Fruit fly (Drosophila melanogaster) whole organism, embryonic: ENCODE data around the gene CG16779.

Experiments
- Antp ChIP-seq: fragments of 200-800 bp; sonication (Bioruptor generic); optimal IDR thresholded peaks from 3 replicates; lab custom pipeline; 2016; ENCODE audit warnings: missing biosample characterization, missing genetic modification characterization
- CG10209 ChIP-seq: fragments of 200-800 bp; sonication (Bioruptor generic); optimal IDR thresholded peaks from 3 replicates; lab custom pipeline; 2017; ENCODE audit warnings: missing biosample characterization, mild to moderate bottlenecking, missing genetic modification characterization, missing genetic modification reagents
- CG11723 ChIP-seq: fragments of 200-800 bp; sonication (Bioruptor generic); optimal IDR thresholded peaks from 2 replicates; lab custom pipeline; 2017; ENCODE audit warnings: missing biosample characterization, mild to moderate bottlenecking, missing genetic modification characterization
- CG12236 ChIP-seq: fragments of 200-800 bp; sonication (Bioruptor generic); optimal IDR thresholded peaks from 2 replicates; lab custom pipeline; 2016; ENCODE audit warnings: missing biosample characterization, missing genetic modification characterization
- CG17612 ChIP-seq: fragments of 200-800 bp; sonication (Bioruptor generic); IDR thresholded peaks from 2 replicates; pipeline ENCODE4 v1.3.6; 2022; ENCODE audit warnings: missing biosample characterization, missing genetic modification characterization
- CG30431 ChIP-seq: fragments of 200-800 bp; sonication (Bioruptor generic); optimal IDR thresholded peaks from 2 replicates; lab custom pipeline; 2017; ENCODE audit warnings: missing biosample characterization, missing genetic modification characterization
- CG31388 ChIP-seq: fragments of 200-800 bp; sonication (Bioruptor generic); optimal IDR thresholded peaks from 2 replicates; lab custom pipeline; 2016; ENCODE audit warnings: missing biosample characterization, missing genetic modification characterization
- CG6689 ChIP-seq: fragments of 200-800 bp; sonication (Bioruptor generic); IDR thresholded peaks from 2 replicates; pipeline ENCODE4 v1.3.6; 2022; ENCODE audit warnings: missing biosample characterization, missing genetic modification characterization
- CG6854 ChIP-seq: fragments of 200-800 bp; sonication (Bioruptor generic); optimal IDR thresholded peaks from 3 replicates; lab custom pipeline; 2017; ENCODE audit warnings: missing biosample characterization, mild to moderate bottlenecking, missing genetic modification characterization
- CG7987 ChIP-seq: fragments of 200-800 bp; sonication (Bioruptor generic); optimal IDR thresholded peaks from 2 replicates; lab custom pipeline; 2018; ENCODE audit warnings: missing biosample characterization, mild to moderate bottlenecking, missing genetic modification characterization, moderate library complexity
- CG8388 ChIP-seq: fragments of 200-800 bp; sonication (Bioruptor generic); optimal IDR thresholded peaks from 2 replicates; lab custom pipeline; 2019; ENCODE audit warnings: missing biosample characterization, mild to moderate bottlenecking, missing genetic modification characterization, moderate library complexity
- CG8478 ChIP-seq: fragments of >200 bp; optimal IDR thresholded peaks from 2 replicates; lab custom pipeline; 2018
- CG8944 ChIP-seq: fragments of 200-800 bp; sonication (Bioruptor generic); optimal IDR thresholded peaks from 3 replicates; lab custom pipeline; 2016; ENCODE audit warnings: missing biosample characterization, missing genetic modification characterization
- CG9797 ChIP-seq: fragments of 200-800 bp; sonication (Bioruptor generic); optimal IDR thresholded peaks from 3 replicates; lab custom pipeline; 2018; ENCODE audit warnings: missing biosample characterization, mild to moderate bottlenecking, missing genetic modification characterization
- CG9932 ChIP-seq: fragments of 200-800 bp; sonication (Bioruptor generic); IDR thresholded peaks from 2 replicates; pipeline ENCODE4 v1.3.6; 2022; ENCODE audit warnings: missing biosample characterization, missing genetic modification characterization
- Dp ChIP-seq: fragments of 200-800 bp; sonication (Bioruptor generic); optimal IDR thresholded peaks from 2 replicates; lab custom pipeline; 2018; ENCODE audit warnings: missing biosample characterization, mild to moderate bottlenecking, missing genetic modification characterization, moderate library complexity
- Eip74EF ChIP-seq, 2 experiments: fragments of 200-800 bp in 1 of 2; fragments of >200 bp in 1 of 2; sonication (Bioruptor generic) in 1 of 2; optimal IDR thresholded peaks; 2 replicates each; lab custom pipeline; 2017 to 2019; ENCODE audit warnings: missing biosample characterization in 2 of 2, missing genetic modification characterization in 2 of 2, mild to moderate bottlenecking in 1 of 2, moderate library complexity in 1 of 2
- Fer3 ChIP-seq: fragments of 200-800 bp; sonication (Bioruptor generic); optimal IDR thresholded peaks from 2 replicates; lab custom pipeline; 2018; ENCODE audit warnings: missing biosample characterization, mild to moderate bottlenecking, missing genetic modification characterization, moderate library complexity
- Hsf ChIP-seq: fragments of 200-800 bp; sonication (Bioruptor generic); optimal IDR thresholded peaks from 3 replicates; lab custom pipeline; 2016; ENCODE audit warnings: missing biosample characterization, missing genetic modification characterization
- MBD-R2 ChIP-seq: fragments of 200-800 bp; sonication (Bioruptor generic); IDR thresholded peaks from 2 replicates; pipeline ENCODE4 v1.3.6; 2022; ENCODE audit warnings: missing biosample characterization, missing genetic modification characterization
- Max ChIP-seq: fragments of 200-800 bp; sonication (Bioruptor generic); optimal IDR thresholded peaks from 2 replicates; lab custom pipeline; 2016; ENCODE audit warnings: missing biosample characterization, mild to moderate bottlenecking, missing genetic modification characterization
- PHDP ChIP-seq: fragments of 200-800 bp; sonication (Bioruptor generic); optimal IDR thresholded peaks from 3 replicates; lab custom pipeline; 2018; ENCODE audit warnings: missing biosample characterization, mild to moderate bottlenecking, missing genetic modification characterization, moderate library complexity
- Sox102F ChIP-seq: fragments of 200-800 bp; sonication (Bioruptor generic); optimal IDR thresholded peaks from 2 replicates; lab custom pipeline; 2018; ENCODE audit warnings: missing biosample characterization, mild to moderate bottlenecking, missing genetic modification characterization, moderate library complexity
- bab2 ChIP-seq: fragments of 200-800 bp; sonication (Bioruptor generic); optimal IDR thresholded peaks from 2 replicates; lab custom pipeline; 2016; ENCODE audit warnings: missing biosample characterization, missing genetic modification characterization
- bowl ChIP-seq: fragments of 200-800 bp; sonication (Bioruptor generic); IDR thresholded peaks from 2 replicates; pipeline ENCODE4 v1.3.6; 2022; ENCODE audit warnings: missing biosample characterization, missing genetic modification characterization
- cas ChIP-seq: fragments of 200-800 bp; sonication (Bioruptor generic); IDR thresholded peaks from 2 replicates; pipeline ENCODE4 v1.3.6; 2022; ENCODE audit warnings: missing biosample characterization, missing genetic modification characterization
- chif ChIP-seq, 2 experiments: fragments of 200-800 bp; sonication (Bioruptor generic); optimal IDR thresholded peaks; 3 replicates each; lab custom pipeline; 2016; ENCODE audit warnings: missing biosample characterization in 2 of 2, missing genetic modification characterization in 2 of 2
- da ChIP-seq: fragments of 200-800 bp; sonication (Bioruptor generic); optimal IDR thresholded peaks from 2 replicates; lab custom pipeline; 2016; ENCODE audit warnings: missing biosample characterization, missing genetic modification characterization
- dimm ChIP-seq: fragments of 200-800 bp; sonication (Bioruptor generic); IDR thresholded peaks from 2 replicates; pipeline ENCODE4 v1.3.6; 2022; ENCODE audit warnings: missing biosample characterization, missing genetic modification characterization
- emc ChIP-seq: fragments of 200-800 bp; sonication (Bioruptor generic); optimal IDR thresholded peaks from 2 replicates; lab custom pipeline; 2016; ENCODE audit warnings: missing biosample characterization, missing genetic modification characterization
- ems ChIP-seq: fragments of 200-800 bp; sonication (Bioruptor generic); optimal IDR thresholded peaks from 3 replicates; lab custom pipeline; 2016; ENCODE audit warnings: missing biosample characterization, missing genetic modification characterization
- fd102C ChIP-seq: fragments of 200-800 bp; sonication (Bioruptor generic); optimal IDR thresholded peaks from 2 replicates; lab custom pipeline; 2018; ENCODE audit warnings: missing biosample characterization, mild to moderate bottlenecking, missing genetic modification characterization, moderate library complexity
- ham ChIP-seq: fragments of 200-800 bp; sonication (Bioruptor generic); IDR thresholded peaks from 2 replicates; pipeline ENCODE4 v1.3.6; 2022; ENCODE audit warnings: missing biosample characterization, missing genetic modification characterization
- hkb ChIP-seq, 2 experiments: fragments of 200-800 bp in 1 of 2; fragments of >200 bp in 1 of 2; sonication (Bioruptor generic) in 1 of 2; IDR thresholded peaks in 1 of 2; optimal IDR thresholded peaks in 1 of 2; 2 replicates each; pipeline versions ENCODE4 v1.3.6 to Lab custom; 2017 to 2022; ENCODE audit warnings: missing biosample characterization in 1 of 2, missing genetic modification characterization in 1 of 2
- klu ChIP-seq: fragments of 200-800 bp; sonication (Bioruptor generic); IDR thresholded peaks from 2 replicates; pipeline ENCODE4 v1.3.6; 2022; ENCODE audit warnings: missing biosample characterization, missing genetic modification characterization
- lilli ChIP-seq: fragments of 200-800 bp; sonication (Bioruptor generic); optimal IDR thresholded peaks from 3 replicates; lab custom pipeline; 2016; ENCODE audit warnings: missing biosample characterization, missing genetic modification characterization
- luna ChIP-seq: fragments of 200-800 bp; sonication (Bioruptor generic); optimal IDR thresholded peaks from 2 replicates; lab custom pipeline; 2016; ENCODE audit warnings: missing biosample characterization, missing genetic modification characterization
- maf-S ChIP-seq: fragments of 200-800 bp; sonication (Bioruptor generic); optimal IDR thresholded peaks from 2 replicates; lab custom pipeline; 2016; ENCODE audit warnings: missing biosample characterization, missing genetic modification characterization
- mld ChIP-seq: fragments of 200-800 bp; sonication (Bioruptor generic); IDR thresholded peaks from 3 replicates; pipeline ENCODE4 v1.3.6; 2022; ENCODE audit warnings: missing biosample characterization, missing genetic modification characterization; ENCODE audit not compliant: partially characterized antibody
- nmo ChIP-seq: fragments of 200-800 bp; sonication (Bioruptor generic); optimal IDR thresholded peaks from 2 replicates; lab custom pipeline; 2018; ENCODE audit warnings: missing biosample characterization, mild to moderate bottlenecking, missing genetic modification characterization, moderate library complexity
- pan ChIP-seq, 4 experiments: fragments of >200 bp in 3 of 4; fragments of 200-800 bp in 1 of 4; sonication (Bioruptor generic) in 1 of 4; optimal IDR thresholded peaks in 3 of 4; IDR thresholded peaks in 1 of 4; 2 replicates each; pipeline versions ENCODE4 v1.3.6 to Lab custom; 2017 to 2022; ENCODE audit warnings: missing biosample characterization in 2 of 4, missing genetic modification characterization in 2 of 4, mixed read lengths in 1 of 4
- pfk ChIP-seq: fragments of 200-800 bp; sonication (Bioruptor generic); optimal IDR thresholded peaks from 2 replicates; lab custom pipeline; 2018; ENCODE audit warnings: missing biosample characterization, mild to moderate bottlenecking, missing genetic modification characterization, moderate library complexity
- prd ChIP-seq, 3 experiments: fragments of >200 bp in 2 of 3; fragments of 200-800 bp in 1 of 3; sonication (Bioruptor generic) in 1 of 3; optimal IDR thresholded peaks in 2 of 3; IDR thresholded peaks in 1 of 3; 2 replicates in 2 of 3; 3 replicates in 1 of 3; pipeline versions ENCODE4 v1.3.6 to Lab custom; 2017 to 2022; ENCODE audit warnings: missing biosample characterization in 1 of 3, missing genetic modification characterization in 1 of 3
- ranshi ChIP-seq: fragments of 200-800 bp; sonication (Bioruptor generic); IDR thresholded peaks from 2 replicates; pipeline ENCODE4 v1.3.6; 2022; ENCODE audit warnings: missing biosample characterization, missing genetic modification characterization
- row ChIP-seq: fragments of 200-800 bp; sonication (Bioruptor generic); IDR thresholded peaks from 3 replicates; pipeline ENCODE4 v1.3.6; 2022; ENCODE audit warnings: missing biosample characterization, missing genetic modification characterization
- sd ChIP-seq: fragments of 200-800 bp; sonication (Bioruptor generic); optimal IDR thresholded peaks from 3 replicates; lab custom pipeline; 2018; ENCODE audit warnings: missing biosample characterization, mild to moderate bottlenecking, missing genetic modification characterization, moderate library complexity
- slbo ChIP-seq: fragments of 200-800 bp; sonication (Bioruptor generic); IDR thresholded peaks from 2 replicates; pipeline ENCODE4 v1.3.6; 2022; ENCODE audit warnings: missing biosample characterization, missing genetic modification characterization
- slou ChIP-seq: fragments of 200-800 bp; sonication (Bioruptor generic); optimal IDR thresholded peaks from 3 replicates; lab custom pipeline; 2016; ENCODE audit warnings: missing biosample characterization, missing genetic modification characterization
- ssp ChIP-seq: fragments of 200-800 bp; sonication (Bioruptor generic); IDR thresholded peaks from 2 replicates; pipeline ENCODE4 v1.3.6; 2022; ENCODE audit warnings: missing biosample characterization, missing genetic modification characterization
- trh ChIP-seq: fragments of 200-800 bp; sonication (Bioruptor generic); optimal IDR thresholded peaks from 2 replicates; lab custom pipeline; 2016; ENCODE audit warnings: missing biosample characterization, missing genetic modification characterization

Gene CG16779

DNA sequence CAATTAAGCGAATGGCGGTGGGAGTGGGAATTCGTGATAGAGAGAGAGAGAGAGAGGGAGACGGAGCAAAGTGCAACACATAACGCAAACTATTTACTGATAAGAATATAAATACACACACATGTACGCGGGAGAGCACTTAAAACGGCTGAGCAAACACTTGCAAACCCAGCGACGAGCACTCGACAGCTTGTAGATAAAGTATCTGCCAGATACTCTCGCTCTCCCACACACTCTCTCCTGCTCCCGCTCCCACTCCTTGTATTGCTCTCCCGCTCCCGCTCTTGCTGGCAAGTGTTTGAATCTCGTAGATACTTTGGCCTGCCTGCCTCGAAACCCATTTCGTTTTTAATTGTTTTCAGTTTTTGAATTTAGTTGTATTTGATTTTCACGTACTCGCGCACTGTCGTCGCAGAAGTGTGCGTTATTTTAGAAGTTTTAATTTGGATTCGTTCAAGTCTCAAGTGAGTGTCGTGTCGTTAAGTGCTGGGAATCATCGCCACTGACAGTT, 65.2 kb downstream of the CG16779 start (continued):
- TF ChIP-seq prd (optimal IDR thresholded peaks at IDR 0.05; lab: Kevin White, UChicago) (no peak), prd (GFP tag; IDR thresholded peaks at IDR 0.05; lab: Robert Waterston, UW) (no peak), bab2 (GFP tag; lab: Kevin White, UChicago) (no peak), ham (no peak), CG17612 (GFP tag; lab: Robert Waterston, UW) (no peak), ranshi (GFP tag; lab: Robert Waterston, UW) (peak; percentile 31; the same call in 1 of the 2 replicates), pfk (GFP tag; lab: Kevin White, UChicago) (peak; percentile 66), Fer3 (tag; lab: Kevin White, UChicago) (peak; percentile 7), MBD-R2 (GFP tag; lab: Robert Waterston, UW) (peak; percentile 23; the same call in 1 of the 2 replicates), CG11723 (GFP tag; lab: Kevin White, UChicago) (peak; percentile 43), PHDP (tag; lab: Kevin White, UChicago) (peak; percentile 50), slou (no peak), Eip74EF (GFP tag; optimal IDR thresholded peaks at IDR 0.05; lab: Kevin White, UChicago) (peak in 1 of 2 experiments; percentile 57), CG9797 (no peak), ems (GFP tag; lab: Kevin White, UChicago) (no peak), hkb (optimal IDR thresholded peaks at IDR 0.05; lab: Kevin White, UChicago) (no peak), hkb (GFP tag; IDR thresholded peaks at IDR 0.05; lab: Robert Waterston, UW) (peak; percentile 62), Sox102F (GFP tag; lab: Kevin White, UChicago) (no peak), pan (optimal IDR thresholded peaks at IDR 0.05; lab: Kevin White, UChicago) (no peak), pan (GFP tag; optimal IDR thresholded peaks at IDR 0.05 in 1 of 2, IDR thresholded peaks at IDR 0.05 in 1 of 2) (no peak), CG8944 (GFP tag; lab: Kevin White, UChicago) (no peak), trh (no peak), luna (no peak), Antp (no peak), lilli (GFP tag; lab: Kevin White, UChicago) (peak; percentile 18), ssp (GFP tag; lab: Robert Waterston, UW) (no peak), CG31388 (GFP tag; lab: Kevin White, UChicago) (no peak), CG10209 (GFP tag; lab: Kevin White, UChicago) (peak; percentile 14), bowl (GFP tag; lab: Robert Waterston, UW) (peak; percentile 47; the same call in 1 of the 2 replicates), chif (GFP tag; optimal IDR thresholded peaks at IDR 0.05; lab: Kevin White, UChicago) (no peak), fd102C (GFP tag; lab: Kevin White, UChicago) (no peak), klu (GFP tag; lab: Robert Waterston, UW) (no peak), Max (GFP tag; lab: Kevin White, UChicago) (no peak), Dp (no peak), Hsf (GFP tag; lab: Kevin White, UChicago) (no peak), dimm (no peak), emc (GFP tag; lab: Kevin White, UChicago) (no peak), CG8478 (lab: Kevin White, UChicago) (no peak), row (no peak), da (no peak), CG7987 (GFP tag; lab: Kevin White, UChicago) (peak; percentile 63), CG8388 (GFP tag; lab: Kevin White, UChicago) (no peak), nmo (GFP tag; lab: Kevin White, UChicago) (no peak), CG12236 (GFP tag; lab: Kevin White, UChicago) (no peak), slbo (GFP tag; lab: Robert Waterston, UW) (no peak), CG9932 (no peak), CG6854 (GFP tag; lab: Kevin White, UChicago) (no peak), CG30431 (GFP tag; lab: Kevin White, UChicago) (no peak), mld (GFP tag; lab: Robert Waterston, UW) (no peak), maf-S (no peak), cas (GFP tag; lab: Robert Waterston, UW) (no peak), CG6689 (GFP tag; lab: Robert Waterston, UW) (no peak), sd (peak; percentile 89)
